Worm (Caenorhabditis elegans): ENCODE results near the gene F35G2.3.

ce11 chrIV:12196608-12197007, 12.8 kb upstream of the F35G2.3 start:
- TF ChIP-seq cog-1 (tag; optimal IDR thresholded peaks at IDR 0.05) (no peak), ztf-23 (GFP tag; IDR thresholded peaks at IDR 0.05) (no peak), T22C8.4 (GFP tag; IDR thresholded peaks at IDR 0.05) (no peak), med-1 (GFP tag; optimal IDR thresholded peaks at IDR 0.05; ENCODE audit: insufficient read depth) (no peak)

All from whole organism, midembryonic.